Worm (Caenorhabditis elegans) whole organism, L3 larva: ENCODE measurements around the gene Y66D12A.30.

Source experiments
- aly-2 ChIP-seq: fragments of 150-350 bp; optimal IDR thresholded peaks from 2 replicates; lab custom pipeline; 2014; ENCODE audit warnings: missing biosample characterization, missing genetic modification characterization
- ama-1 ChIP-seq: fragments of 150-350 bp; optimal IDR thresholded peaks from 2 replicates; lab custom pipeline; 2018
- ceh-16 ChIP-seq: sonication (generic microtip); optimal IDR thresholded peaks from 2 replicates; lab custom pipeline; 2017; ENCODE audit warnings: missing biosample characterization, missing genetic modification characterization
- ceh-28 ChIP-seq: fragments of 150-350 bp; optimal IDR thresholded peaks from 2 replicates; lab custom pipeline; 2014; ENCODE audit warnings: missing biosample characterization, missing genetic modification reagents, missing genetic modification characterization
- ceh-82 ChIP-seq: fragments of 150-350 bp; optimal IDR thresholded peaks from 2 replicates; lab custom pipeline; 2014; ENCODE audit warnings: missing biosample characterization, missing genetic modification characterization
- ceh-9 ChIP-seq: sonication (generic microtip); optimal IDR thresholded peaks from 2 replicates; lab custom pipeline; 2018; ENCODE audit warnings: missing biosample characterization, missing genetic modification characterization
- daf-12 ChIP-seq: fragments of 150-350 bp; optimal IDR thresholded peaks from 2 replicates; lab custom pipeline; 2014; ENCODE audit warnings: missing biosample characterization, missing genetic modification reagents, missing genetic modification characterization
- egl-27 ChIP-seq: sonication (generic microtip); optimal IDR thresholded peaks from 4 replicates; lab custom pipeline; 2017; ENCODE audit warnings: missing biosample characterization, missing genetic modification reagents, missing genetic modification characterization
- egl-5 ChIP-seq: fragments of 150-350 bp; optimal IDR thresholded peaks from 2 replicates; lab custom pipeline; 2017; ENCODE audit warnings: missing biosample characterization, missing genetic modification reagents, missing genetic modification characterization, inconsistent platforms
- elt-1 ChIP-seq: fragments of 150-350 bp; optimal IDR thresholded peaks from 2 replicates; lab custom pipeline; 2014; ENCODE audit warnings: missing biosample characterization, missing genetic modification characterization
- elt-2 ChIP-seq: sonication (generic microtip); optimal IDR thresholded peaks from 2 replicates; lab custom pipeline; 2016; ENCODE audit warnings: missing genetic modification reagents, mild to moderate bottlenecking, missing genetic modification characterization, missing compliant biosample characterization
- fkh-10 ChIP-seq: sonication (generic microtip); optimal IDR thresholded peaks from 2 replicates; lab custom pipeline; 2017; ENCODE audit warnings: missing biosample characterization, missing genetic modification reagents, missing genetic modification characterization
- fkh-2 ChIP-seq: fragments of 150-350 bp; optimal IDR thresholded peaks from 2 replicates; lab custom pipeline; 2014; ENCODE audit warnings: missing biosample characterization, missing genetic modification reagents, missing genetic modification characterization
- hmg-11 ChIP-seq: sonication (generic microtip); optimal IDR thresholded peaks from 2 replicates; lab custom pipeline; 2016; ENCODE audit warnings: missing genetic modification characterization, missing compliant biosample characterization
- jun-1 ChIP-seq: fragments of 150-350 bp; optimal IDR thresholded peaks from 2 replicates; lab custom pipeline; 2014; ENCODE audit warnings: missing biosample characterization, missing genetic modification reagents, missing genetic modification characterization
- lin-15B ChIP-seq: fragments of 150-350 bp; optimal IDR thresholded peaks from 2 replicates; lab custom pipeline; 2014; ENCODE audit warnings: missing biosample characterization, missing genetic modification characterization
- mdl-1 ChIP-seq: fragments of 150-350 bp; optimal IDR thresholded peaks from 2 replicates; lab custom pipeline; 2014; ENCODE audit warnings: missing biosample characterization, missing genetic modification characterization
- mml-1 ChIP-seq: fragments of 150-350 bp; sonication (generic microtip); optimal IDR thresholded peaks from 3 replicates; lab custom pipeline; 2014; ENCODE audit warnings: missing biosample characterization, missing genetic modification characterization
- nfya-1 ChIP-seq: sonication (generic microtip); optimal IDR thresholded peaks from 2 replicates; lab custom pipeline; 2017; ENCODE audit warnings: missing genetic modification characterization, mild to moderate bottlenecking, missing compliant biosample characterization, antibody characterized with exemption, moderate library complexity; ENCODE audit not compliant: insufficient read depth
- nhr-12 ChIP-seq: fragments of 150-350 bp; optimal IDR thresholded peaks from 2 replicates; lab custom pipeline; 2014; ENCODE audit warnings: missing biosample characterization, missing genetic modification characterization
- nhr-23 ChIP-seq: fragments of 150-350 bp; optimal IDR thresholded peaks from 2 replicates; lab custom pipeline; 2014; ENCODE audit warnings: missing biosample characterization, missing genetic modification reagents, missing genetic modification characterization
- nhr-67 ChIP-seq: fragments of 150-350 bp; optimal IDR thresholded peaks from 2 replicates; lab custom pipeline; 2014; ENCODE audit warnings: missing biosample characterization, missing genetic modification characterization
- nhr-76 ChIP-seq: fragments of 150-350 bp; sonication (generic microtip); optimal IDR thresholded peaks from 5 replicates; lab custom pipeline; 2014; ENCODE audit warnings: missing biosample characterization, missing genetic modification characterization
- nhr-77 ChIP-seq: fragments of 150-350 bp; optimal IDR thresholded peaks from 2 replicates; lab custom pipeline; 2014; ENCODE audit warnings: missing biosample characterization, missing genetic modification characterization
- pqm-1 ChIP-seq: fragments of 150-350 bp; optimal IDR thresholded peaks from 2 replicates; lab custom pipeline; 2017; ENCODE audit warnings: missing biosample characterization, missing genetic modification characterization, inconsistent platforms
- sea-2 ChIP-seq: fragments of 150-350 bp; sonication (generic microtip); optimal IDR thresholded peaks from 4 replicates; lab custom pipeline; 2014; ENCODE audit warnings: missing biosample characterization, missing genetic modification reagents, missing genetic modification characterization
- skn-1 ChIP-seq: fragments of 150-350 bp; optimal IDR thresholded peaks from 2 replicates; lab custom pipeline; 2014; ENCODE audit warnings: missing biosample characterization, missing genetic modification characterization
- snpc-4 ChIP-seq: fragments of 150-350 bp; optimal IDR thresholded peaks from 2 replicates; lab custom pipeline; 2014; ENCODE audit warnings: missing biosample characterization, missing genetic modification characterization
- unc-39 ChIP-seq: sonication (generic microtip); optimal IDR thresholded peaks from 4 replicates; lab custom pipeline; 2017; ENCODE audit warnings: missing biosample characterization, missing genetic modification characterization
- unc-62 ChIP-seq: fragments of 150-350 bp; sonication (generic microtip); optimal IDR thresholded peaks from 4 replicates; lab custom pipeline; 2014; ENCODE audit warnings: missing biosample characterization, missing genetic modification reagents, missing genetic modification characterization
- ztf-11 ChIP-seq: fragments of 150-350 bp; optimal IDR thresholded peaks from 2 replicates; lab custom pipeline; 2014; ENCODE audit warnings: missing biosample characterization, missing genetic modification characterization
- ztf-4 ChIP-seq: fragments of 150-350 bp; optimal IDR thresholded peaks from 2 replicates; lab custom pipeline; 2014; ENCODE audit warnings: missing biosample characterization, missing genetic modification characterization

Gene Y66D12A.30

DNA sequence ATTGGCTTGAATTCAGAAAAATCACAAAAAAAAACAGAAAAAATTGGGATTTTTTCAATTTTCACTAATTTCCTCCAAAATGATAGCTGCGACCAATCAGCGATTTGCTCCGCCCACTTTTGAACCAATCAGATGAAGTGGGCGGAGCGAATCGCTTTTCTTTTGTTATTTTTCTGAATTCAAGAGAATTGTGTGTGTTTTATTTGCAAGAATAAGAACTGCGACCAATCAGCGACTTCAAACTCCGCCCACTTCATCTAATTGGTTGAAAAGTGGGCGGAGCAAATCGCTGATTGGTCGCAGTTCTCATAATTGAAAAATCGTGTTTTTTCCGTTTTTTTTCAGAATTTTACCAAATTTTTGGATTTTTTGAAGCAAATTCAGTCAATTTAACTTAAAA lies 27.1 kb upstream of the Y66D12A.30 start:
- peak; percentile 86 for TF ChIP-seq nfya-1
- no peak for TF ChIP-seq elt-2 (tag; lab: Kevin White, UChicago)

DNA sequence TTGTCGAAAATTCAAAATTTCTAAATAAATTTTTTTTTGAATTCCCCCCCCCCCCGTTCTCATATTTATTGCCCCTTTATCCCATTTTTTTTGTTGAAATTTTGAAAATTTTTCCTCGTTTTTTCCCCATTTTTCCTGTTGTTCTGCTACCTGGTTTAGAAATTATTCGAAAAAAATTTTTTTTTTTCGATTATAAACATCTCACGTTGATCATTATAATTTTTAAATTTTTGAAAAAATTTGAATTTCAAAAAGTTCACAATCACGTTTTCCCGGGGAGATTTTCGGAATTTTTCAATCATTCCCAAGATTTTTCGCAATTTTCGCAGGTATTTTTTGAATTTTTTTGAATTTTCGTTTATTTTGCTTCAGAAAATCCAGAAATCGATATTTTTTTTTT lies 20.8 kb upstream of the Y66D12A.30 start, which contains the start of gene Y66D12A.3:
Gene Y66D12A.3 (plus strand): TSS at position 301 of the 400 bp plus-strand sequence.
- TF ChIP-seq ceh-9 (tag; lab: Kevin White, UChicago) (no peak), ceh-82 (no peak), mml-1 (tag; lab: Kevin White, UChicago) (no peak), skn-1 (tag; lab: Kevin White, UChicago) (no peak), egl-5 (tag; lab: Kevin White, UChicago) (no peak), daf-12 (tag; lab: Kevin White, UChicago) (no peak), unc-39 (tag; lab: Kevin White, UChicago) (no peak), unc-62 (no peak), sea-2 (GFP tag; lab: Kevin White, UChicago) (no peak), egl-27 (tag; lab: Kevin White, UChicago) (no peak), jun-1 (tag; lab: Kevin White, UChicago) (no peak), hmg-11 (tag; lab: Kevin White, UChicago) (no peak), nhr-76 (tag; lab: Kevin White, UChicago) (no peak), nhr-23 (tag; lab: Kevin White, UChicago) (no peak)

DNA sequence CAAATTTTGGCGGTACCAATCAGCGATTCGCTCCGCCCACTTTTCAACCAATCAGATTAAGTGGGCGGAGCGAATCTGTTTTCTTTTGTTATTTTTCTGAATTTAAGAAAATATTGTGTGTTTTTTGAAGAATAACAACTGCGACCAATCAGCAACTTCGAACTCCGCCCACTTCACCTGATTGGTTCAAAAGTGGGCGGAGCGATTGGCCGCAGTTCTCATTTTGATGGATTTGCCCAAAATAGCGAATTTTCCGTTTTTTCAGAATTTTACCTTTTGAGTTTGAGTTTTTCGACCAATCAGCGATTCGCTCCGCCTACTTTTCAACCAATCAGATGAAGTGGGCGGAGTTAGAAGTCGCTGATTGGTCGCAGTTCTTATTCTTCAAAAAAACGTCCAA lies 20.4 kb upstream of the Y66D12A.30 start:
- TF ChIP-seq daf-12 (tag; lab: Kevin White, UChicago), result no peak
- TF ChIP-seq nfya-1, result peak; percentile 65

DNA sequence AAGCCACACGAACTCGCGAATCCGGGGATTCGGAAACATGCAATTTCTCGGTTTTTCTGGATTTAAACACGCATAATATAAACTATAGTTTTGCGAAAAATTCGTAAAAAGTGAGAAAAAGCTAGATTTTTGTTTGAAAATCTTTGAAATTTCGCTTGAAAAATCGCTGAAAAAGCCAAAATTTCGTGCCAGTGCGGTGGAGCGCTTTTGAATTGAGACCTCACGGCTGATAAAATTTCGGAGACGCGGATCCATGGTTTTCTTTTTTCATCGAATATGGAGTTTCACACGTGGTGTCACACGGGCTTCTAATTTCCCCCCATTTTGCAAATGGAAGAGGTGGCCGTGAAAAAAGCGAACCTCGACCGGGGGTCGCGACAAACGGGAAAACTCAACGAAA lies 19.4 kb upstream of the Y66D12A.30 start:
- TF ChIP-seq elt-1, result no peak
- no peak for TF ChIP-seq daf-12 (tag; lab: Kevin White, UChicago)
- TF ChIP-seq snpc-4 (tag; lab: Kevin White, UChicago), result no peak
- TF ChIP-seq nhr-67 (tag; lab: Kevin White, UChicago), result no peak
- TF ChIP-seq nhr-77 (tag; lab: Kevin White, UChicago), result no peak
- TF ChIP-seq elt-2 (tag; lab: Kevin White, UChicago), result no peak
- TF ChIP-seq, all 47 proteins: peak for 0

DNA sequence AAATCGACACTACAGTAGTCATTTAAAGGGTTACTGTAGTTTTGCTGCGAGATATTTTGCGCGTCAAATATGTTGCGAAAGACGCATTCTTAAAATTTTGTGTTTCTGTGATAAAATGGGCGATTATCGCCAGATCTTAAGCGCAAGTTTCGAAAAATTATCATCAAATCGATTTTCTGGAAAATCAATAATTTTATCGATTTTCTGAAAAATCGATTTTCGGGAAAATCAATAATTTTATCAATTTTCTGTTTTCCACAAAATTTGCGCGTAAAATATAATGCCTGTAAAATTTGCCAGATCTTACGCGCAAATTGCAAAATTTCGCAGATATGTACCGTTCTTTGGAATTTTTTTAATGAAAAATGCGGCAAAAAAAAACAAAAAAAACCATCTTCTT lies 17.6 kb upstream of the Y66D12A.30 start:
- TF ChIP-seq ceh-28 (tag; lab: Kevin White, UChicago) (peak; percentile 83), ceh-82 (no peak)
- TF ChIP-seq, all 47 proteins: peak for 1

DNA sequence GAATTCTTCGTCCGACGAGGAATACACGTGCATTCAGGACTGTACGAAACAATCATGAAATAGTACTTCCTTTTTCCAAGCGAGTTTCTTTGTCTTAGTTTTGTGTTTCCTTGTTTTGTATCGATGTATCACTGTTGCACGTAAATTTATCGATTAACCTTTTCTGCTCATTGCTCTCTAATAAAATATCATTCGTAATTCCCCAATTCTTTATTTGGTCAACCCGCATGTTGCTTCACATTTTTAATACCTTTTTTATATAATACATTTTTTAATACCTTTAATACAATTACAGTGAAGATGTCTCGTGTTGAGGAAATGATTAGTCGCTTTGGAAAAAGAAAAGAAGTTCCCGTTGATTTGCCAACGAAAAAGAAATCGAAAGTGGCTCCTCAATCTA lies 1.8 kb upstream of the Y66D12A.30 start, which contains the start of gene Y66D12A.1:
Gene Y66D12A.1 (plus strand): TSS at position 301 of the 400 bp plus-strand sequence.
- TF ChIP-seq aly-2 (tag; lab: Kevin White, UChicago), result no peak
- no peak for TF ChIP-seq unc-39 (tag; lab: Kevin White, UChicago)
- TF ChIP-seq fkh-10 (GFP tag; lab: Kevin White, UChicago), result no peak
- TF ChIP-seq ceh-16 (tag; lab: Kevin White, UChicago), result no peak
- TF ChIP-seq mml-1 (tag; lab: Kevin White, UChicago), result no peak
- no peak for TF ChIP-seq ztf-4 (tag; lab: Kevin White, UChicago)
- TF ChIP-seq lin-15B (tag; lab: Kevin White, UChicago), result no peak
- no peak for TF ChIP-seq jun-1 (tag; lab: Kevin White, UChicago)
- TF ChIP-seq egl-5 (tag; lab: Kevin White, UChicago), result no peak
- no peak for TF ChIP-seq pqm-1
- no peak for TF ChIP-seq ztf-11
- no peak for TF ChIP-seq nhr-12 (tag; lab: Kevin White, UChicago)
- TF ChIP-seq unc-62, result no peak
- TF ChIP-seq egl-27 (tag; lab: Kevin White, UChicago), result no peak
- TF ChIP-seq hmg-11 (tag; lab: Kevin White, UChicago), result no peak
- TF ChIP-seq fkh-2 (tag; lab: Kevin White, UChicago), result no peak
- TF ChIP-seq mdl-1 (tag; lab: Kevin White, UChicago), result no peak
- TF ChIP-seq skn-1 (tag; lab: Kevin White, UChicago), result no peak
- TF ChIP-seq ama-1 (lab: Kevin White, UChicago), result no peak
